Fruit fly (Drosophila melanogaster) whole organism, embryonic: ENCODE measurements around the gene CG13694.

Source experiments
- Atf-2 ChIP-seq: fragments of 200-800 bp; sonication (Bioruptor generic); optimal IDR thresholded peaks from 2 replicates; lab custom pipeline; 2016; ENCODE audit warnings: missing biosample characterization, missing genetic modification characterization
- B-H2 ChIP-seq: fragments of 200-800 bp; sonication (Bioruptor generic); optimal IDR thresholded peaks from 2 replicates; lab custom pipeline; 2018; ENCODE audit warnings: missing biosample characterization, mild to moderate bottlenecking, missing genetic modification characterization
- CG12071 ChIP-seq: fragments of 200-800 bp; sonication (Bioruptor generic); optimal IDR thresholded peaks from 3 replicates; lab custom pipeline; 2018; ENCODE audit warnings: missing biosample characterization, mild to moderate bottlenecking, missing genetic modification characterization
- CG12391 ChIP-seq: fragments of 200-800 bp; sonication (Bioruptor generic); optimal IDR thresholded peaks from 3 replicates; lab custom pipeline; 2018; ENCODE audit warnings: missing biosample characterization, mild to moderate bottlenecking, missing genetic modification characterization, moderate library complexity
- CG14014 ChIP-seq: fragments of 200-800 bp; sonication (Bioruptor generic); IDR thresholded peaks from 2 replicates; pipeline ENCODE4 v1.3.6; 2022; ENCODE audit warnings: missing biosample characterization, missing genetic modification characterization
- CG14050 ChIP-seq: fragments of 200-800 bp; sonication (Bioruptor generic); IDR thresholded peaks from 3 replicates; pipeline ENCODE4 v1.3.6; 2022; ENCODE audit warnings: missing biosample characterization, missing genetic modification characterization
- CG14710 ChIP-seq: fragments of 200-800 bp; sonication (Bioruptor generic); optimal IDR thresholded peaks from 3 replicates; lab custom pipeline; 2019; ENCODE audit warnings: missing biosample characterization, mild to moderate bottlenecking, missing genetic modification characterization, moderate library complexity
- CG15479 ChIP-seq: fragments of 200-800 bp; sonication (Bioruptor generic); optimal IDR thresholded peaks from 3 replicates; lab custom pipeline; 2019; ENCODE audit warnings: missing biosample characterization, mild to moderate bottlenecking, missing genetic modification characterization, moderate library complexity
- CG15601 ChIP-seq: fragments of 200-800 bp; sonication (Bioruptor generic); optimal IDR thresholded peaks from 3 replicates; lab custom pipeline; 2019; ENCODE audit warnings: missing biosample characterization, mild to moderate bottlenecking, missing genetic modification characterization, moderate library complexity
- CG16779 ChIP-seq: fragments of 200-800 bp; sonication (Bioruptor generic); IDR thresholded peaks from 2 replicates; pipeline ENCODE4 v1.3.6; 2022; ENCODE audit warnings: missing biosample characterization, missing genetic modification characterization
- CG17361 ChIP-seq: fragments of 200-800 bp; sonication (Bioruptor generic); IDR thresholded peaks from 3 replicates; pipeline ENCODE4 v1.3.6; 2022; ENCODE audit warnings: missing biosample characterization, missing genetic modification characterization
- CG17802 ChIP-seq: fragments of 200-800 bp; sonication (Bioruptor generic); optimal IDR thresholded peaks from 2 replicates; lab custom pipeline; 2018; ENCODE audit warnings: missing biosample characterization, mild to moderate bottlenecking, missing genetic modification characterization, moderate library complexity
- CG18476 ChIP-seq: fragments of 200-800 bp; sonication (Bioruptor generic); optimal IDR thresholded peaks from 2 replicates; lab custom pipeline; 2016; ENCODE audit warnings: missing biosample characterization, mild to moderate bottlenecking, missing genetic modification characterization
- CG2889 ChIP-seq: fragments of 200-800 bp; sonication (Bioruptor generic); IDR thresholded peaks from 3 replicates; pipeline ENCODE4 v1.3.6; 2022; ENCODE audit warnings: missing biosample characterization, missing genetic modification characterization
- CG3065 ChIP-seq: fragments of 200-800 bp; sonication (Bioruptor generic); optimal IDR thresholded peaks from 2 replicates; lab custom pipeline; 2016; ENCODE audit warnings: missing biosample characterization, missing genetic modification characterization
- CG33213 ChIP-seq: fragments of 200-800 bp; sonication (Bioruptor generic); optimal IDR thresholded peaks from 3 replicates; lab custom pipeline; 2016; ENCODE audit warnings: missing biosample characterization, missing genetic modification characterization
- CG4404 ChIP-seq: fragments of 200-800 bp; sonication (Bioruptor generic); IDR thresholded peaks from 2 replicates; pipeline ENCODE4 v1.3.6; 2022; ENCODE audit warnings: missing biosample characterization, missing genetic modification characterization
- CG4424 ChIP-seq: fragments of 200-800 bp; sonication (Bioruptor generic); optimal IDR thresholded peaks from 3 replicates; lab custom pipeline; 2016; ENCODE audit warnings: missing biosample characterization, missing genetic modification characterization
- CG4617 ChIP-seq: fragments of 200-800 bp; sonication (Bioruptor generic); optimal IDR thresholded peaks from 3 replicates; lab custom pipeline; 2016; ENCODE audit warnings: missing biosample characterization, missing genetic modification characterization, borderline replicate concordance
- CG5245 ChIP-seq: fragments of 200-800 bp; sonication (Bioruptor generic); optimal IDR thresholded peaks from 3 replicates; lab custom pipeline; 2016; ENCODE audit warnings: missing biosample characterization, missing genetic modification characterization
- CG6175 ChIP-seq: fragments of 200-800 bp; sonication (Bioruptor generic); IDR thresholded peaks from 3 replicates; pipeline ENCODE4 v1.3.6; 2022; ENCODE audit warnings: missing biosample characterization, missing genetic modification characterization
- CG7987 ChIP-seq: fragments of 200-800 bp; sonication (Bioruptor generic); optimal IDR thresholded peaks from 2 replicates; lab custom pipeline; 2018; ENCODE audit warnings: missing biosample characterization, mild to moderate bottlenecking, missing genetic modification characterization, moderate library complexity
- CG8944 ChIP-seq: fragments of 200-800 bp; sonication (Bioruptor generic); optimal IDR thresholded peaks from 3 replicates; lab custom pipeline; 2016; ENCODE audit warnings: missing biosample characterization, missing genetic modification characterization
- D19A ChIP-seq: fragments of 200-800 bp; optimal IDR thresholded peaks from 3 replicates; lab custom pipeline; 2019; ENCODE audit warnings: missing biosample characterization, mild to moderate bottlenecking, missing genetic modification characterization, moderate library complexity
- Elba2 ChIP-seq: fragments of 200-800 bp; sonication (Bioruptor generic); optimal IDR thresholded peaks from 3 replicates; lab custom pipeline; 2016; ENCODE audit warnings: missing biosample characterization, missing genetic modification characterization
- Fer3 ChIP-seq: fragments of 200-800 bp; sonication (Bioruptor generic); optimal IDR thresholded peaks from 2 replicates; lab custom pipeline; 2018; ENCODE audit warnings: missing biosample characterization, mild to moderate bottlenecking, missing genetic modification characterization, moderate library complexity
- MBD-R2 ChIP-seq: fragments of 200-800 bp; sonication (Bioruptor generic); IDR thresholded peaks from 2 replicates; pipeline ENCODE4 v1.3.6; 2022; ENCODE audit warnings: missing biosample characterization, missing genetic modification characterization
- MESR4 ChIP-seq: fragments of 200-800 bp; sonication (Bioruptor generic); optimal IDR thresholded peaks from 2 replicates; lab custom pipeline; 2018; ENCODE audit warnings: missing biosample characterization, mild to moderate bottlenecking, missing genetic modification characterization, moderate library complexity
- PHDP ChIP-seq: fragments of 200-800 bp; sonication (Bioruptor generic); optimal IDR thresholded peaks from 3 replicates; lab custom pipeline; 2018; ENCODE audit warnings: missing biosample characterization, mild to moderate bottlenecking, missing genetic modification characterization, moderate library complexity
- az2 ChIP-seq: fragments of 200-800 bp; sonication (Bioruptor generic); optimal IDR thresholded peaks from 3 replicates; lab custom pipeline; 2016; ENCODE audit warnings: missing biosample characterization, missing genetic modification characterization
- chif ChIP-seq, 2 experiments: fragments of 200-800 bp; sonication (Bioruptor generic); optimal IDR thresholded peaks; 3 replicates each; lab custom pipeline; 2016; ENCODE audit warnings: missing biosample characterization in 2 of 2, missing genetic modification characterization in 2 of 2
- chm ChIP-seq: fragments of 200-800 bp; sonication (Bioruptor generic); IDR thresholded peaks from 2 replicates; pipeline ENCODE4 v1.3.6; 2022; ENCODE audit warnings: missing biosample characterization, missing genetic modification characterization
- corto ChIP-seq: fragments of 200-800 bp; sonication (Bioruptor generic); optimal IDR thresholded peaks from 2 replicates; lab custom pipeline; 2016; ENCODE audit warnings: missing biosample characterization, mild to moderate bottlenecking, missing genetic modification characterization, moderate library complexity
- da ChIP-seq: fragments of 200-800 bp; sonication (Bioruptor generic); optimal IDR thresholded peaks from 2 replicates; lab custom pipeline; 2016; ENCODE audit warnings: missing biosample characterization, missing genetic modification characterization
- disco-r ChIP-seq: fragments of 200-800 bp; sonication (Bioruptor generic); optimal IDR thresholded peaks from 2 replicates; lab custom pipeline; 2016; ENCODE audit warnings: missing biosample characterization, missing genetic modification characterization
- dm ChIP-seq: fragments of 200-800 bp; sonication (Bioruptor generic); optimal IDR thresholded peaks from 3 replicates; lab custom pipeline; 2016; ENCODE audit warnings: missing biosample characterization, missing genetic modification characterization
- dysf ChIP-seq: fragments of 200-800 bp; sonication (Bioruptor generic); IDR thresholded peaks from 3 replicates; pipeline ENCODE4 v1.3.6; 2022; ENCODE audit warnings: missing biosample characterization, missing genetic modification characterization
- eve ChIP-seq, 2 experiments: fragments of >200 bp; optimal IDR thresholded peaks; 2 replicates each; lab custom pipeline; 2017; ENCODE audit warnings: missing biosample characterization in 2 of 2, missing genetic modification characterization in 2 of 2
- gcm ChIP-seq: fragments of 200-800 bp; sonication (Bioruptor generic); optimal IDR thresholded peaks from 2 replicates; lab custom pipeline; 2019; ENCODE audit warnings: missing biosample characterization, mild to moderate bottlenecking, missing genetic modification characterization, moderate library complexity
- gcm2 ChIP-seq: fragments of 200-800 bp; sonication (Bioruptor generic); optimal IDR thresholded peaks from 2 replicates; lab custom pipeline; 2016; ENCODE audit warnings: missing biosample characterization, missing genetic modification characterization
- lov ChIP-seq, 2 experiments: fragments of 200-800 bp in 1 of 2; fragments of >200 bp in 1 of 2; sonication (Bioruptor generic) in 1 of 2; IDR thresholded peaks in 1 of 2; optimal IDR thresholded peaks in 1 of 2; 2 replicates in 1 of 2; 3 replicates in 1 of 2; pipeline versions ENCODE4 v1.3.6 to Lab custom; 2017 to 2022; ENCODE audit warnings: missing biosample characterization in 1 of 2, missing genetic modification characterization in 1 of 2
- pum ChIP-seq: fragments of 200-800 bp; sonication (Bioruptor generic); optimal IDR thresholded peaks from 2 replicates; lab custom pipeline; 2016; ENCODE audit warnings: missing biosample characterization, missing genetic modification characterization
- repo ChIP-seq: fragments of 200-800 bp; sonication (Bioruptor generic); optimal IDR thresholded peaks from 2 replicates; lab custom pipeline; 2016; ENCODE audit warnings: missing biosample characterization, missing genetic modification characterization
- sisA ChIP-seq: fragments of 200-800 bp; sonication (Bioruptor generic); IDR thresholded peaks from 2 replicates; pipeline ENCODE4 v1.3.6; 2022; ENCODE audit warnings: missing biosample characterization, missing genetic modification characterization
- wdn ChIP-seq: fragments of 200-800 bp; sonication (Bioruptor generic); IDR thresholded peaks from 2 replicates; pipeline ENCODE4 v1.3.6; 2022; ENCODE audit warnings: missing biosample characterization, missing genetic modification characterization
- wek ChIP-seq: fragments of 200-800 bp; sonication (Bioruptor generic); optimal IDR thresholded peaks from 3 replicates; lab custom pipeline; 2018; ENCODE audit warnings: missing biosample characterization, mild to moderate bottlenecking, missing genetic modification characterization, moderate library complexity
- zen2 ChIP-seq: fragments of 200-800 bp; sonication (Bioruptor generic); IDR thresholded peaks from 3 replicates; pipeline ENCODE4 v1.3.6; 2022; ENCODE audit warnings: missing biosample characterization, missing genetic modification characterization; ENCODE audit not compliant: partially characterized antibody
- zfh1 ChIP-seq: fragments of 200-800 bp; sonication (Bioruptor generic); IDR thresholded peaks from 3 replicates; pipeline ENCODE4 v1.3.6; 2022; ENCODE audit warnings: missing biosample characterization, missing genetic modification characterization

Gene CG13694

DNA sequence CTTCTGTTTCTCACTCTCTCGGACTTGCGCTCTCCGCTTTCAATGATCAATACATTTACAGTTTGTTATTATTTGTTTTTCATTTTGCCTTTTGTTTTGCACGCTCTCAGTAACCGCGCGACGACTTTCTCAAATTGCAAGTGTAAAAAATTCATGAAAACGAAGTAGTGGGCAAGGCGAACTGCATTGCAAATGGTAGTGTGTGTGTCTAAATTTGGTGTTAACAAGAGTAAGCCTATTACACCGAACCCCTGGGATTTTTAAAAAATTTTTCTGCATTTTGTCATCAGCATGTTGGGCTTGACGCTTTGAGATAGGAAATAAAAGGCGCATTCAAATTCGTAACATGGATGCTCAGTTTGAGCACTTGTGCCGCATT is 49.0 kb downstream of the CG13694 start:
- TF ChIP-seq CG15601 (tag; lab: Kevin White, UChicago) (no peak), eve (GFP tag; optimal IDR thresholded peaks at IDR 0.05; lab: Kevin White, UChicago) (peak in 1 of 2 experiments; percentile 58), D19A (tag; lab: Kevin White, UChicago) (no peak), sisA (GFP tag; lab: Robert Waterston, UW) (no peak), chm (GFP tag; lab: Robert Waterston, UW) (0 out of 2 replicates have a peak, but pooled peaks have one; percentile 55), zfh1 (no peak), CG14710 (tag; lab: Kevin White, UChicago) (no peak), lov (optimal IDR thresholded peaks at IDR 0.05; lab: Kevin White, UChicago) (no peak), lov (GFP tag; IDR thresholded peaks at IDR 0.05; lab: Robert Waterston, UW) (0 out of 3 replicates have a peak, but pooled peaks have one; percentile 36), CG14050 (no peak), CG2889 (GFP tag; lab: Robert Waterston, UW) (no peak), CG18476 (GFP tag; lab: Kevin White, UChicago) (no peak), disco-r (GFP tag; lab: Kevin White, UChicago) (no peak), Atf-2 (GFP tag; lab: Kevin White, UChicago) (no peak), Elba2 (GFP tag; lab: Kevin White, UChicago) (no peak), PHDP (tag; lab: Kevin White, UChicago) (no peak), CG3065 (GFP tag; lab: Kevin White, UChicago) (no peak), pum (GFP tag; lab: Kevin White, UChicago) (no peak), CG12071 (GFP tag; lab: Kevin White, UChicago) (no peak), chif (GFP tag; optimal IDR thresholded peaks at IDR 0.05; lab: Kevin White, UChicago) (no peak), CG4424 (no peak)
- TF ChIP-seq, all 482 proteins: peak for 3

DNA sequence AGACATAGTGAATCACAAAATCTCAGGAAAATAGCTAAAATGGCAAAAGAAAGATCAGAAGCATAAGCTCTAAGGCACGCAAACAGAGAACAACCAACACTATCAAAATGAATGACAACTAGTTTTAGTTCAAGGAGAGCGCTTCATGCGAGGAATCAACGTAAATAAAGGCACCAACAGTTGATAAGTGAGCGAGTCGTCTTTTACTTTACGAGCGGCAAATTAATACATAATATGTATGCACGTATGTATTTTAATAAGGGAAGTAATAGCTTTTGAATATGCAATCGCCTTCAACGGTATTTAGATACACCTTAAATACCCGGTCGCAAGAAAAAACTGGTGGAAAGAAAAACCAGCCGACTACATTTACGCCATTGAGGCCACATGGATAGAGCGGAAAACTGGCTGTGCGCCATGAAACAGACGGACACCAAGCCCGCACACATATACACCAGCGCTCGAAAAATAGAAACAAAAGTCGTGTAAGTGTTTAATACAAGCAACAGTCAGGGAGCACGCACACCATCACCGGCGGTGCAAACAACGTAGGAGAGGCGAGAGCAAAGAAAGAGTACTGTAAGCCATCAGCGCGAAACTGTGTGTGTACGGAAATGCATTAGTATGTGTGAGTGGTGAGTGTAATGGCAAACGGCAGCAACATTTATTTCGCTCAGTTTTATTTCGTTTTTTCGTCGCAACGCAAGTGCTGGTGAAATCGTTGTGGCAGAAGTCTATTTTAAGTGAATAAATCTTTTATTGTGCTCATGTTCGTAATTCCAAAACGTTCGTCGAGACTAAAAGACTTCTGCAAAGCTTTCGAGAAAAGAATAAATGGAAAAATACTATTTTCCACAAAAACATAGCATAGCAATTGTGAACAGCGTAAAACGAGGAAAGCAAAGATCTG is 49.7 kb downstream of the CG13694 start, which contains the start of gene dbr:
Gene dbr (plus strand): TSS at position 114 of the 910 bp plus-strand sequence.
- TF ChIP-seq wdn (GFP tag; lab: Robert Waterston, UW) (no peak), dysf (GFP tag; lab: Robert Waterston, UW) (0 out of 3 replicates have a peak, but pooled peaks have one; percentile 8), da (GFP tag; lab: Kevin White, UChicago) (no peak), MESR4 (GFP tag; lab: Kevin White, UChicago) (no peak), CG16779 (no peak), MBD-R2 (GFP tag; lab: Robert Waterston, UW) (no peak), CG14014 (GFP tag; lab: Robert Waterston, UW) (no peak; the same call in 1 of the 2 replicates), CG17802 (tag; lab: Kevin White, UChicago) (no peak), CG17361 (GFP tag; lab: Robert Waterston, UW) (peak; percentile 28; the same call in 1 of the 3 replicates), CG5245 (no peak), CG33213 (GFP tag; lab: Kevin White, UChicago) (no peak), Fer3 (tag; lab: Kevin White, UChicago) (no peak), CG4404 (GFP tag; lab: Robert Waterston, UW) (no peak), gcm (peak; percentile 65), B-H2 (GFP tag; lab: Kevin White, UChicago) (peak; percentile 72), dm (no peak), CG7987 (GFP tag; lab: Kevin White, UChicago) (peak; percentile 27), zen2 (GFP tag; lab: Robert Waterston, UW) (no peak; the same call in 2 of the 3 replicates), az2 (GFP tag; lab: Kevin White, UChicago) (no peak), CG8944 (GFP tag; lab: Kevin White, UChicago) (no peak), gcm2 (GFP tag; lab: Kevin White, UChicago) (peak; percentile 23), corto (GFP tag; lab: Kevin White, UChicago) (peak; percentile 32), CG12391 (no peak), CG4617 (GFP tag; lab: Kevin White, UChicago) (no peak), CG6175 (no peak), CG15479 (GFP tag; lab: Kevin White, UChicago) (peak; percentile 45), wek (GFP tag; lab: Kevin White, UChicago) (no peak), repo (GFP tag; lab: Kevin White, UChicago) (no peak)
